Fruit fly (Drosophila melanogaster) whole organism, embryonic: ENCODE results near the gene Pop4.

Experiments
- Bteb2 ChIP-seq: fragments of 200-800 bp; sonication (Bioruptor generic); optimal IDR thresholded peaks from 2 replicates; lab custom pipeline; 2016; ENCODE audit warnings: missing biosample characterization, missing genetic modification characterization
- CG10543 ChIP-seq: fragments of 200-800 bp; sonication (Bioruptor generic); optimal IDR thresholded peaks from 3 replicates; lab custom pipeline; 2017; ENCODE audit warnings: missing biosample characterization, mild to moderate bottlenecking, missing genetic modification characterization, moderate library complexity
- CG12155 ChIP-seq: fragments of 200-800 bp; sonication (Bioruptor generic); optimal IDR thresholded peaks from 3 replicates; lab custom pipeline; 2016; ENCODE audit warnings: missing biosample characterization, missing genetic modification characterization
- CG13894 ChIP-seq: fragments of 200-800 bp; sonication (Bioruptor generic); optimal IDR thresholded peaks from 3 replicates; lab custom pipeline; 2018; ENCODE audit warnings: missing biosample characterization, mild to moderate bottlenecking, missing genetic modification characterization, moderate library complexity
- CG15011 ChIP-seq: fragments of 200-800 bp; sonication (Bioruptor generic); optimal IDR thresholded peaks from 3 replicates; lab custom pipeline; 2018; ENCODE audit warnings: missing biosample characterization, mild to moderate bottlenecking, missing genetic modification characterization
- CG15696 ChIP-seq: fragments of 200-800 bp; sonication (Bioruptor generic); optimal IDR thresholded peaks from 2 replicates; lab custom pipeline; 2019; ENCODE audit warnings: missing biosample characterization, mild to moderate bottlenecking, missing genetic modification characterization, moderate library complexity
- CG1647 ChIP-seq: fragments of 200-800 bp; sonication (Bioruptor generic); optimal IDR thresholded peaks from 3 replicates; lab custom pipeline; 2016; ENCODE audit warnings: missing biosample characterization, missing genetic modification characterization
- CG16779 ChIP-seq: fragments of 200-800 bp; sonication (Bioruptor generic); IDR thresholded peaks from 2 replicates; pipeline ENCODE4 v1.3.6; 2022; ENCODE audit warnings: missing biosample characterization, missing genetic modification characterization
- CG17361 ChIP-seq: fragments of 200-800 bp; sonication (Bioruptor generic); IDR thresholded peaks from 3 replicates; pipeline ENCODE4 v1.3.6; 2022; ENCODE audit warnings: missing biosample characterization, missing genetic modification characterization
- CG17568 ChIP-seq: fragments of 200-800 bp; sonication (Bioruptor generic); optimal IDR thresholded peaks from 2 replicates; lab custom pipeline; 2018; ENCODE audit warnings: missing biosample characterization, mild to moderate bottlenecking, missing genetic modification characterization, moderate library complexity
- CG18599 ChIP-seq: fragments of 200-800 bp; sonication (Bioruptor generic); optimal IDR thresholded peaks from 3 replicates; lab custom pipeline; 2017; ENCODE audit warnings: missing biosample characterization, missing genetic modification characterization, mild to moderate bottlenecking, moderate library complexity, missing genetic modification reagents
- CG2678 ChIP-seq: fragments of 200-800 bp; sonication (Bioruptor generic); optimal IDR thresholded peaks from 3 replicates; lab custom pipeline; 2019; ENCODE audit warnings: missing biosample characterization, mild to moderate bottlenecking, missing genetic modification characterization, moderate library complexity
- CG3407 ChIP-seq: fragments of 200-800 bp; sonication (Bioruptor generic); optimal IDR thresholded peaks from 2 replicates; lab custom pipeline; 2018; ENCODE audit warnings: missing biosample characterization, mild to moderate bottlenecking, missing genetic modification characterization
- CG34376 ChIP-seq: fragments of 200-800 bp; sonication (Bioruptor generic); optimal IDR thresholded peaks from 2 replicates; lab custom pipeline; 2018; ENCODE audit warnings: missing biosample characterization, mild to moderate bottlenecking, missing genetic modification characterization
- CG7372 ChIP-seq: fragments of 200-800 bp; sonication (Bioruptor generic); IDR thresholded peaks from 2 replicates; pipeline ENCODE4 v1.3.6; 2022; ENCODE audit warnings: missing biosample characterization, missing genetic modification characterization
- CG9876 ChIP-seq: fragments of 200-800 bp; sonication (Bioruptor generic); optimal IDR thresholded peaks from 2 replicates; lab custom pipeline; 2016; ENCODE audit warnings: missing biosample characterization, missing genetic modification characterization
- Dbx ChIP-seq: fragments of 200-800 bp; sonication (Bioruptor generic); IDR thresholded peaks from 3 replicates; pipeline ENCODE4 v1.3.6; 2022; ENCODE audit warnings: missing biosample characterization, missing genetic modification characterization
- Dfd ChIP-seq, 2 experiments: fragments of >200 bp; optimal IDR thresholded peaks; 2 replicates each; lab custom pipeline; 2017; ENCODE audit warnings: missing biosample characterization in 2 of 2, missing genetic modification characterization in 2 of 2
- Doc3 ChIP-seq: fragments of 200-800 bp; sonication (Bioruptor generic); IDR thresholded peaks from 3 replicates; pipeline ENCODE4 v1.3.6; 2022; ENCODE audit warnings: missing biosample characterization, missing genetic modification characterization; ENCODE audit not compliant: partially characterized antibody
- Dref ChIP-seq: fragments of 200-800 bp; sonication (Bioruptor generic); IDR thresholded peaks from 2 replicates; pipeline ENCODE4 v1.3.6; 2022; ENCODE audit warnings: missing biosample characterization, missing genetic modification characterization
- Ets65A ChIP-seq: fragments of 200-800 bp; sonication (Bioruptor generic); peaks from one replicate; lab custom pipeline; 2016; ENCODE audit warnings: missing biosample characterization, missing genetic modification characterization
- GATAe ChIP-seq: fragments of 200-800 bp; sonication (Bioruptor generic); conservative IDR thresholded peaks from 2 replicates; pipeline ENCODE4 v1.3.6; 2022; ENCODE audit warnings: missing biosample characterization, missing genetic modification characterization
- HLH3B ChIP-seq: fragments of 200-800 bp; sonication (Bioruptor generic); IDR thresholded peaks from 2 replicates; pipeline ENCODE4 v1.3.6; 2022; ENCODE audit warnings: missing biosample characterization, missing genetic modification characterization
- MESR4 ChIP-seq: fragments of 200-800 bp; sonication (Bioruptor generic); optimal IDR thresholded peaks from 2 replicates; lab custom pipeline; 2018; ENCODE audit warnings: missing biosample characterization, mild to moderate bottlenecking, missing genetic modification characterization, moderate library complexity
- Med ChIP-seq: fragments of 200-800 bp; sonication (Bioruptor generic); peaks from one replicate; lab custom pipeline; 2016; ENCODE audit warnings: missing biosample characterization, missing genetic modification characterization, mild to moderate bottlenecking, inconsistent platforms, moderate library complexity
- Nf-YB ChIP-seq: fragments of 200-800 bp; sonication (Bioruptor generic); optimal IDR thresholded peaks from 3 replicates; lab custom pipeline; 2019; ENCODE audit warnings: missing biosample characterization, mild to moderate bottlenecking, missing genetic modification characterization, moderate library complexity
- Oaz ChIP-seq: fragments of 200-800 bp; sonication (Bioruptor generic); IDR thresholded peaks from 2 replicates; pipeline ENCODE4 v1.3.6; 2022; ENCODE audit warnings: missing biosample characterization, missing genetic modification characterization
- Vsx1 ChIP-seq: fragments of 200-800 bp; sonication (Bioruptor generic); optimal IDR thresholded peaks from 2 replicates; lab custom pipeline; 2017; ENCODE audit warnings: missing biosample characterization, mild to moderate bottlenecking, missing genetic modification characterization, missing genetic modification reagents
- cato ChIP-seq: fragments of 200-800 bp; sonication (Bioruptor generic); optimal IDR thresholded peaks from 2 replicates; lab custom pipeline; 2016; ENCODE audit warnings: missing biosample characterization, missing genetic modification characterization, borderline replicate concordance
- chinmo ChIP-seq: fragments of 200-800 bp; sonication (Bioruptor generic); IDR thresholded peaks from 4 replicates; pipeline ENCODE4 v1.3.6; 2022; ENCODE audit warnings: missing biosample characterization, missing genetic modification characterization; ENCODE audit not compliant: partially characterized antibody
- corto ChIP-seq: fragments of 200-800 bp; sonication (Bioruptor generic); optimal IDR thresholded peaks from 2 replicates; lab custom pipeline; 2016; ENCODE audit warnings: missing biosample characterization, mild to moderate bottlenecking, missing genetic modification characterization, moderate library complexity
- danr ChIP-seq: fragments of 200-800 bp; sonication (Bioruptor generic); IDR thresholded peaks from 2 replicates; pipeline ENCODE4 v1.3.6; 2022; ENCODE audit warnings: missing biosample characterization, missing genetic modification characterization
- dmrt99B ChIP-seq: fragments of 200-800 bp; sonication (Bioruptor generic); optimal IDR thresholded peaks from 2 replicates; lab custom pipeline; 2018; ENCODE audit warnings: missing biosample characterization, mild to moderate bottlenecking, missing genetic modification characterization, moderate library complexity
- exex ChIP-seq: fragments of 200-800 bp; sonication (Bioruptor generic); optimal IDR thresholded peaks from 4 replicates; lab custom pipeline; 2018; ENCODE audit warnings: missing biosample characterization, mild to moderate bottlenecking, missing genetic modification characterization, moderate library complexity
- fru ChIP-seq: fragments of >200 bp; optimal IDR thresholded peaks from 2 replicates; lab custom pipeline; 2017
- gfzf ChIP-seq: fragments of 200-800 bp; sonication (Bioruptor generic); optimal IDR thresholded peaks from 2 replicates; lab custom pipeline; 2016; ENCODE audit warnings: missing biosample characterization, mild to moderate bottlenecking, missing genetic modification characterization, moderate library complexity
- grn ChIP-seq: fragments of 200-800 bp; sonication (Bioruptor generic); optimal IDR thresholded peaks from 3 replicates; lab custom pipeline; 2017; ENCODE audit warnings: missing biosample characterization, missing genetic modification characterization
- gro ChIP-seq: fragments of 200-800 bp; sonication (Bioruptor generic); optimal IDR thresholded peaks from 2 replicates; lab custom pipeline; 2016; ENCODE audit warnings: missing biosample characterization, missing genetic modification characterization
- gsb ChIP-seq: fragments of 200-800 bp; sonication (Bioruptor generic); IDR thresholded peaks from 2 replicates; pipeline ENCODE4 v1.3.6; 2022; ENCODE audit warnings: missing biosample characterization, missing genetic modification characterization
- h ChIP-seq: fragments of >200 bp; optimal IDR thresholded peaks from 2 replicates; lab custom pipeline; 2017
- lab ChIP-seq: fragments of 200-800 bp; sonication (Bioruptor generic); optimal IDR thresholded peaks from 3 replicates; lab custom pipeline; 2017; ENCODE audit warnings: missing biosample characterization, missing genetic modification characterization, mild to moderate bottlenecking, moderate library complexity, missing genetic modification reagents
- lbe ChIP-seq: fragments of 200-800 bp; sonication (Bioruptor generic); optimal IDR thresholded peaks from 2 replicates; lab custom pipeline; 2016; ENCODE audit warnings: missing biosample characterization, mild to moderate bottlenecking, missing genetic modification characterization
- mirr ChIP-seq: fragments of 200-800 bp; sonication (Bioruptor generic); optimal IDR thresholded peaks from 3 replicates; lab custom pipeline; 2018; ENCODE audit warnings: missing biosample characterization, mild to moderate bottlenecking, missing genetic modification characterization
- nerfin-1 ChIP-seq: fragments of 200-800 bp; sonication (Bioruptor generic); optimal IDR thresholded peaks from 3 replicates; lab custom pipeline; 2019; ENCODE audit warnings: missing biosample characterization, mild to moderate bottlenecking, missing genetic modification characterization, moderate library complexity
- sd ChIP-seq: fragments of 200-800 bp; sonication (Bioruptor generic); optimal IDR thresholded peaks from 3 replicates; lab custom pipeline; 2018; ENCODE audit warnings: missing biosample characterization, mild to moderate bottlenecking, missing genetic modification characterization, moderate library complexity
- sisA ChIP-seq: fragments of 200-800 bp; sonication (Bioruptor generic); IDR thresholded peaks from 2 replicates; pipeline ENCODE4 v1.3.6; 2022; ENCODE audit warnings: missing biosample characterization, missing genetic modification characterization
- slbo ChIP-seq: fragments of 200-800 bp; sonication (Bioruptor generic); IDR thresholded peaks from 2 replicates; pipeline ENCODE4 v1.3.6; 2022; ENCODE audit warnings: missing biosample characterization, missing genetic modification characterization
- sug ChIP-seq: fragments of 200-800 bp; optimal IDR thresholded peaks from 2 replicates; lab custom pipeline; 2019; ENCODE audit warnings: missing biosample characterization, mild to moderate bottlenecking, missing genetic modification characterization, moderate library complexity
- wor ChIP-seq: fragments of 200-800 bp; sonication (Bioruptor generic); IDR thresholded peaks from 2 replicates; pipeline ENCODE4 v1.3.6; 2022; ENCODE audit warnings: missing biosample characterization, missing genetic modification characterization
- zfh2 ChIP-seq: fragments of 200-800 bp; sonication (Bioruptor generic); optimal IDR thresholded peaks from 2 replicates; lab custom pipeline; 2016; ENCODE audit warnings: missing biosample characterization, missing genetic modification characterization

The Pop4 gene

dm6 chr3L:7951841-7952240 lies 26.6 kb downstream of the Pop4 start:
- TF ChIP-seq Vsx1 (GFP tag; lab: Kevin White, UChicago): peak; percentile 66
- TF ChIP-seq dmrt99B (tag; lab: Kevin White, UChicago): no peak
- no peak for TF ChIP-seq Doc3
- TF ChIP-seq Nf-YB (GFP tag; lab: Kevin White, UChicago): peak; percentile 43
- no peak for TF ChIP-seq CG9876 (GFP tag; lab: Kevin White, UChicago)
- no peak for TF ChIP-seq CG15696 (tag; lab: Kevin White, UChicago)
- TF ChIP-seq sug: peak; percentile 56
- peak; percentile 100 for TF ChIP-seq exex (tag; lab: Kevin White, UChicago)
- TF ChIP-seq grn (GFP tag; lab: Kevin White, UChicago): peak; percentile 89
- peak; percentile 10 for TF ChIP-seq CG10543 (GFP tag; lab: Kevin White, UChicago)
- no peak for TF ChIP-seq h
- 0 out of 2 replicates have a peak, but pooled peaks have one; percentile 16 for TF ChIP-seq GATAe (GFP tag; lab: Robert Waterston, UW)
- peak; percentile 95 for TF ChIP-seq mirr (GFP tag; lab: Kevin White, UChicago)
- TF ChIP-seq CG13894 (tag; lab: Kevin White, UChicago): peak; percentile 7
- peak; percentile 90 for TF ChIP-seq CG34376
- TF ChIP-seq CG17361: no peak
- peak; percentile 10 for TF ChIP-seq CG17568 (GFP tag; lab: Kevin White, UChicago)
- TF ChIP-seq CG18599 (GFP tag; lab: Kevin White, UChicago): peak; percentile 65
- TF ChIP-seq CG1647 (GFP tag; lab: Kevin White, UChicago): no peak
- peak; percentile 65 for TF ChIP-seq sd (tag; lab: Kevin White, UChicago)
- TF ChIP-seq CG15011 (GFP tag; lab: Kevin White, UChicago): no peak
- TF ChIP-seq danr (GFP tag; lab: Robert Waterston, UW): no peak
- TF ChIP-seq lbe (GFP tag; lab: Kevin White, UChicago): peak; percentile 16
- TF ChIP-seq corto (GFP tag; lab: Kevin White, UChicago): peak; percentile 23
- TF ChIP-seq wor (GFP tag; lab: Robert Waterston, UW): no peak
- TF ChIP-seq CG2678: peak; percentile 10
- peak; percentile 79 for TF ChIP-seq gro (GFP tag; lab: Kevin White, UChicago)

- no peak for TF ChIP-seq MESR4 (GFP tag; lab: Kevin White, UChicago)
- peak; percentile 51; the same call in 1 of the 2 replicates for TF ChIP-seq CG7372 (GFP tag; lab: Robert Waterston, UW)
- TF ChIP-seq sisA (GFP tag; lab: Robert Waterston, UW): no peak
- TF ChIP-seq Med (GFP tag; lab: Kevin White, UChicago): peak; percentile 17
- TF ChIP-seq exex (tag; lab: Kevin White, UChicago): peak; percentile 85
Measured at dm6 chr3L:7949778-7950177, 28.7 kb downstream of the Pop4 start.

- TF ChIP-seq CG16779 (no peak), nerfin-1 (tag; lab: Kevin White, UChicago) (peak; percentile 41), gfzf (GFP tag; lab: Kevin White, UChicago) (no peak), Dfd (GFP tag; optimal IDR thresholded peaks at IDR 0.05; lab: Kevin White, UChicago) (no peak), cato (GFP tag; lab: Kevin White, UChicago) (no peak), lab (GFP tag; lab: Kevin White, UChicago) (peak; percentile 18), Ets65A (peak; percentile 64), Dref (GFP tag; lab: Robert Waterston, UW) (no peak), Oaz (GFP tag; lab: Robert Waterston, UW) (no peak), fru (no peak), CG12155 (no peak), Nf-YB (GFP tag; lab: Kevin White, UChicago) (peak; percentile 94), slbo (GFP tag; lab: Robert Waterston, UW) (no peak), CG34376 (peak; percentile 30), zfh2 (GFP tag; lab: Kevin White, UChicago) (no peak), gsb (no peak), HLH3B (GFP tag; lab: Robert Waterston, UW) (no peak), chinmo (GFP tag; lab: Robert Waterston, UW) (0 out of 4 replicates have a peak, but pooled peaks have one; percentile 67), Dbx (no peak), Bteb2 (GFP tag; lab: Kevin White, UChicago) (no peak), CG3407 (GFP tag; lab: Kevin White, UChicago) (no peak)
Measured at dm6 chr3L:7947880-7948286, 30.6 kb downstream of the Pop4 start, which contains the start of gene exex. Gene exex (plus strand): TSS chr3L:7948186.
